3 fruit fly cellular contexts compared by ENCODE assay signal in the genomic region with DNA sequence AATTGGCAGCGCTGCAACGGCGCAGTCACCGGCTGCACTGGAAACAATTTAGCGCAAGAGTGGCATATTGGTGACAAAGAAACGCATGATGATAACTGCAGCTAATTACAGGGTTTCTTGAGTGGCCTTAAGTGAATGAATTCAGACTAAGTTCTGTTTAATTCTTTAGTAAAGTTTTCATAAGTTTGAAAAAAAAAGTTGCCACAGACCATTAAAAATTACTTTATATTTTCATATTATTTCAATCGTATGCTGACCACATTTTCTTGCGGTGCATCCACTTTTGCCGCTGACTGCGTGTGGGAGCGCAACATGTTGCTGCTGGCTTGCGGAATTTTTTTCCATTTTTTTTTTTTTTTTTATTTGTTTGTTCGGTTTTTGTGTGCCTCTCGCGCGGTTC.
A peak's percentile ranks its signal among the peaks of the same experiment; 100 is the strongest.
TF ChIP-seq lines count a peak whose summit lies in the region.

No protein-coding gene starts in this region.

TF ChIP-seq in whole organism, embryonic, 481 proteins besides CTCF, POLR2A, EP300 and RAD21 (continued from another document and continues in another):
- TF ChIP-seq ara (GFP tag; IDR thresholded peaks at IDR 0.05; lab: Robert Waterston, UW) (0 out of 2 replicates have a peak, but pooled peaks have one; percentile 26), CG2129 (GFP tag; IDR thresholded peaks at IDR 0.05; lab: Robert Waterston, UW; ENCODE audit: partially characterized antibody) (no peak), CG10979 (tag; optimal IDR thresholded peaks at IDR 0.05; lab: Kevin White, UChicago) (peak; percentile 53), CG31388 (GFP tag; optimal IDR thresholded peaks at IDR 0.05; lab: Kevin White, UChicago) (no peak), hkb (optimal IDR thresholded peaks at IDR 0.05; lab: Kevin White, UChicago) (no peak), hkb (GFP tag; IDR thresholded peaks at IDR 0.05; lab: Robert Waterston, UW) (0 out of 2 replicates have a peak, but pooled peaks have one; percentile 26), CG7928 (GFP tag; optimal IDR thresholded peaks at IDR 0.05; lab: Kevin White, UChicago) (no peak), E2f2 (GFP tag; IDR thresholded peaks at IDR 0.05; lab: Robert Waterston, UW) (no peak), CG34376 (GFP tag; optimal IDR thresholded peaks at IDR 0.05; lab: Kevin White, UChicago) (no peak), CG17568 (GFP tag; optimal IDR thresholded peaks at IDR 0.05; lab: Kevin White, UChicago) (no peak), CG10147 (GFP tag; optimal IDR thresholded peaks at IDR 0.05; lab: Kevin White, UChicago) (no peak), kah (GFP tag; optimal IDR thresholded peaks at IDR 0.05; lab: Kevin White, UChicago) (no peak), Ets65A (GFP tag; lab: Kevin White, UChicago) (peak; percentile 86), CG13894 (tag; optimal IDR thresholded peaks at IDR 0.05; lab: Kevin White, UChicago) (no peak), lola (GFP tag; optimal IDR thresholded peaks at IDR 0.05; lab: Kevin White, UChicago) (peak in 1 of 3 experiments; percentile 59), CG15269 (tag; optimal IDR thresholded peaks at IDR 0.05; lab: Kevin White, UChicago) (peak; percentile 19), E2f1 (GFP tag; IDR thresholded peaks at IDR 0.05; lab: Robert Waterston, UW) (peak; percentile 27; the same call in 1 of the 2 replicates), CG3407 (GFP tag; optimal IDR thresholded peaks at IDR 0.05; lab: Kevin White, UChicago) (peak; percentile 15), eve (GFP tag; optimal IDR thresholded peaks at IDR 0.05; lab: Kevin White, UChicago) (no peak), hb (GFP tag; IDR thresholded peaks at IDR 0.05; lab: Robert Waterston, UW; ENCODE audit: partially characterized antibody) (no peak), CG1024 (GFP tag; IDR thresholded peaks at IDR 0.05; lab: Robert Waterston, UW) (no peak), CrebB (tag; optimal IDR thresholded peaks at IDR 0.05; lab: Kevin White, UChicago) (no peak), CG7372 (GFP tag; IDR thresholded peaks at IDR 0.05; lab: Robert Waterston, UW) (no peak), CG11398 (GFP tag; optimal IDR thresholded peaks at IDR 0.05; lab: Kevin White, UChicago) (no peak), NC2β (GFP tag; optimal IDR thresholded peaks at IDR 0.05; lab: Kevin White, UChicago) (no peak), CG2678 (tag; optimal IDR thresholded peaks at IDR 0.05; lab: Kevin White, UChicago) (peak; percentile 39), HLHmδ (GFP tag; optimal IDR thresholded peaks at IDR 0.05; lab: Kevin White, UChicago) (no peak), Optix (GFP tag; IDR thresholded peaks at IDR 0.05; lab: Robert Waterston, UW) (no peak), MTF-1 (GFP tag; optimal IDR thresholded peaks at IDR 0.05; lab: Kevin White, UChicago; ENCODE audit: borderline replicate concordance) (no peak), Sry-δ (GFP tag; optimal IDR thresholded peaks at IDR 0.05; lab: Kevin White, UChicago) (no peak), yki (optimal IDR thresholded peaks at IDR 0.05; lab: Kevin White, UChicago) (no peak), CG17186 (GFP tag; optimal IDR thresholded peaks at IDR 0.05; lab: Kevin White, UChicago) (no peak), shn (GFP tag; optimal IDR thresholded peaks at IDR 0.05; lab: Kevin White, UChicago) (peak; percentile 4), Blimp-1 (GFP tag; optimal IDR thresholded peaks at IDR 0.05; lab: Kevin White, UChicago) (peak; percentile 37), CG18011 (GFP tag; optimal IDR thresholded peaks at IDR 0.05; lab: Kevin White, UChicago) (no peak), otp (GFP tag; IDR thresholded peaks at IDR 0.05; lab: Robert Waterston, UW) (no peak), unpg (GFP tag; optimal IDR thresholded peaks at IDR 0.05; lab: Kevin White, UChicago) (peak; percentile 44), jing (GFP tag; optimal IDR thresholded peaks at IDR 0.05; lab: Kevin White, UChicago) (no peak), Ptx1 (GFP tag; IDR thresholded peaks at IDR 0.05; lab: Robert Waterston, UW) (peak; percentile 45; the same call in 1 of the 2 replicates), CG11093 (GFP tag; IDR thresholded peaks at IDR 0.05; lab: Robert Waterston, UW) (peak; percentile 59; the same call in 2 of the 3 replicates), CG14860 (GFP tag; IDR thresholded peaks at IDR 0.05; lab: Robert Waterston, UW; ENCODE audit: partially characterized antibody) (no peak), br (optimal IDR thresholded peaks at IDR 0.05; lab: Kevin White, UChicago) (no peak)

TF ChIP-seq in whole organism, prepupa, 60 proteins besides CTCF, POLR2A, EP300 and RAD21 (continued from another document):
- TF ChIP-seq CG34406 (GFP tag; optimal IDR thresholded peaks at IDR 0.05; lab: Kevin White, UChicago) (peak; percentile 66), CG11294 (GFP tag; IDR thresholded peaks at IDR 0.05; lab: Robert Waterston, UW) (peak; percentile 70), CG10669 (GFP tag; optimal IDR thresholded peaks at IDR 0.05; lab: Kevin White, UChicago) (peak; percentile 74), CG3032 (tag; optimal IDR thresholded peaks at IDR 0.05; lab: Kevin White, UChicago) (peak; percentile 69), CG3919 (GFP tag; optimal IDR thresholded peaks at IDR 0.05; lab: Kevin White, UChicago) (peak; percentile 66), fd59A (GFP tag; optimal IDR thresholded peaks at IDR 0.05; lab: Kevin White, UChicago) (peak; percentile 78), Sox15 (GFP tag; optimal IDR thresholded peaks at IDR 0.05; lab: Kevin White, UChicago) (peak; percentile 22), Hr39 (GFP tag; optimal IDR thresholded peaks at IDR 0.05; lab: Kevin White, UChicago) (peak; percentile 68), Gug (GFP tag; IDR thresholded peaks at IDR 0.05; lab: Robert Waterston, UW) (peak; percentile 78), dsx (GFP tag; optimal IDR thresholded peaks at IDR 0.05; lab: Kevin White, UChicago; ENCODE audit: poor library complexity, severe bottlenecking) (peak; percentile 69), CG6276 (GFP tag; optimal IDR thresholded peaks at IDR 0.05; lab: Kevin White, UChicago) (peak; percentile 73), Smox (GFP tag; optimal IDR thresholded peaks at IDR 0.05; lab: Kevin White, UChicago) (peak; percentile 57), CG4318 (GFP tag; optimal IDR thresholded peaks at IDR 0.05; lab: Kevin White, UChicago) (peak; percentile 77), lz (GFP tag; optimal IDR thresholded peaks at IDR 0.05; lab: Kevin White, UChicago) (peak; percentile 83), Blimp-1 (GFP tag; optimal IDR thresholded peaks at IDR 0.05; lab: Kevin White, UChicago) (peak; percentile 13), Hr38 (GFP tag; optimal IDR thresholded peaks at IDR 0.05; lab: Kevin White, UChicago) (no peak), pdm3 (GFP tag; optimal IDR thresholded peaks at IDR 0.05; lab: Kevin White, UChicago) (peak; percentile 74), fkh (GFP tag; optimal IDR thresholded peaks at IDR 0.05; lab: Kevin White, UChicago) (no peak), Ets21C (GFP tag; optimal IDR thresholded peaks at IDR 0.05; lab: Kevin White, UChicago) (peak; percentile 21), CG31627 (GFP tag; optimal IDR thresholded peaks at IDR 0.05; lab: Kevin White, UChicago) (peak; percentile 57), vri (GFP tag; optimal IDR thresholded peaks at IDR 0.05; lab: Kevin White, UChicago) (peak; percentile 14), Lpt (GFP tag; optimal IDR thresholded peaks at IDR 0.05; lab: Kevin White, UChicago) (peak; percentile 49), CG8319 (GFP tag; optimal IDR thresholded peaks at IDR 0.05; lab: Kevin White, UChicago) (peak; percentile 26), fd85E (GFP tag; optimal IDR thresholded peaks at IDR 0.05; lab: Kevin White, UChicago) (no peak), acj6 (GFP tag; optimal IDR thresholded peaks at IDR 0.05; lab: Kevin White, UChicago) (peak; percentile 63), Hr4 (GFP tag; optimal IDR thresholded peaks at IDR 0.05; lab: Kevin White, UChicago) (peak; percentile 80), CG10631 (GFP tag; optimal IDR thresholded peaks at IDR 0.05; lab: Kevin White, UChicago) (peak; percentile 75), dac (GFP tag; optimal IDR thresholded peaks at IDR 0.05; lab: Kevin White, UChicago) (peak; percentile 69), CG32006 (GFP tag; optimal IDR thresholded peaks at IDR 0.05; lab: Kevin White, UChicago) (peak; percentile 90), achi (GFP tag; optimal IDR thresholded peaks at IDR 0.05; lab: Kevin White, UChicago) (peak; percentile 76), CG8119 (GFP tag; IDR thresholded peaks at IDR 0.05; lab: Robert Waterston, UW) (peak; percentile 85), CG7368 (GFP tag; optimal IDR thresholded peaks at IDR 0.05; lab: Kevin White, UChicago) (no peak), Eip75B (GFP tag; optimal IDR thresholded peaks at IDR 0.05; lab: Kevin White, UChicago) (peak; percentile 81), cyc (GFP tag; optimal IDR thresholded peaks at IDR 0.05; lab: Kevin White, UChicago) (peak; percentile 53), CG11762 (GFP tag; optimal IDR thresholded peaks at IDR 0.05; lab: Kevin White, UChicago; ENCODE audit: insufficient read depth) (peak; percentile 28), CG8632 (GFP tag; optimal IDR thresholded peaks at IDR 0.05; lab: Kevin White, UChicago) (peak; percentile 67), eg (GFP tag; IDR thresholded peaks at IDR 0.05; lab: Robert Waterston, UW) (peak; percentile 79)
TF ChIP-seq in whole organism, prepupa: peak in this region for 54.

TF ChIP-seq in whole organism, wandering third instar larva, 38 proteins besides CTCF, POLR2A, EP300 and RAD21 (continued from another document):
- no peak for TF ChIP-seq lola (GFP tag; optimal IDR thresholded peaks at IDR 0.05; lab: Kevin White, UChicago)
- no peak for TF ChIP-seq Hr83 (GFP tag; optimal IDR thresholded peaks at IDR 0.05; lab: Kevin White, UChicago; ENCODE audit: poor library complexity, severe bottlenecking)
- TF ChIP-seq dl (GFP tag; optimal IDR thresholded peaks at IDR 0.05; lab: Kevin White, UChicago; ENCODE audit: insufficient read depth in 1 of 2, partially characterized antibody in 2 of 2) = no peak
- TF ChIP-seq OdsH (GFP tag; optimal IDR thresholded peaks at IDR 0.05; lab: Kevin White, UChicago) = peak; percentile 23
- no peak for TF ChIP-seq Dif (GFP tag; optimal IDR thresholded peaks at IDR 0.05; lab: Kevin White, UChicago; ENCODE audit: partially characterized antibody)
- TF ChIP-seq h (GFP tag; optimal IDR thresholded peaks at IDR 0.05; lab: Kevin White, UChicago) = peak; percentile 62
- no peak for TF ChIP-seq Myc (optimal IDR thresholded peaks at IDR 0.05; lab: Kevin White, UChicago)
- peak; percentile 27 for TF ChIP-seq sage (GFP tag; optimal IDR thresholded peaks at IDR 0.05; lab: Kevin White, UChicago)
- peak; percentile 48 for TF ChIP-seq rgr (GFP tag; optimal IDR thresholded peaks at IDR 0.05; lab: Kevin White, UChicago)
TF ChIP-seq in whole organism, wandering third instar larva: peak in this region for 17.
